Worm (Caenorhabditis elegans) whole organism, mixed stage, embryonic: Measurements from ENCODE around the gene ZK470.1.
A peak's percentile ranks its signal among the peaks of the same experiment; 100 is the strongest.

Experiments
- M03D4.4 ChIP-seq: sonication (generic microtip); optimal IDR thresholded peaks from 2 replicates; lab custom pipeline; 2017; ENCODE audit warnings: mild to moderate bottlenecking, missing genetic modification characterization, missing compliant biosample characterization
- bed-3 ChIP-seq: fragments of 200-800 bp; sonication (Bioruptor generic); optimal IDR thresholded peaks from 3 replicates; lab custom pipeline; 2018; ENCODE audit warnings: mild to moderate bottlenecking, missing genetic modification characterization, moderate library complexity, missing compliant biosample characterization
- blmp-1 ChIP-seq: fragments of 150-350 bp; optimal IDR thresholded peaks from 2 replicates; lab custom pipeline; 2014; ENCODE audit warnings: missing biosample characterization, missing genetic modification characterization
- ceh-39 ChIP-seq: fragments of 150-350 bp; optimal IDR thresholded peaks from 2 replicates; lab custom pipeline; 2014; ENCODE audit warnings: missing biosample characterization, missing genetic modification characterization
- ceh-43 ChIP-seq: fragments of 200-800 bp; sonication (Bioruptor generic); optimal IDR thresholded peaks from 2 replicates; lab custom pipeline; 2018; ENCODE audit warnings: mild to moderate bottlenecking, missing genetic modification characterization, moderate library complexity, missing compliant biosample characterization
- ceh-83 ChIP-seq: fragments of 200-800 bp; sonication (Bioruptor generic); optimal IDR thresholded peaks from 2 replicates; lab custom pipeline; 2018; ENCODE audit warnings: mild to moderate bottlenecking, missing genetic modification characterization, missing compliant biosample characterization
- ces-1 ChIP-seq: fragments of 150-350 bp; optimal IDR thresholded peaks from 2 replicates; lab custom pipeline; 2014; ENCODE audit warnings: missing biosample characterization, missing genetic modification reagents, missing genetic modification characterization
- cnd-1 ChIP-seq: fragments of 200-800 bp; sonication (Bioruptor generic); optimal IDR thresholded peaks from 2 replicates; lab custom pipeline; 2018; ENCODE audit warnings: mild to moderate bottlenecking, missing genetic modification characterization, missing compliant biosample characterization
- drap-1 ChIP-seq: fragments of 200-800 bp; sonication (Bioruptor generic); optimal IDR thresholded peaks from 3 replicates; lab custom pipeline; 2018; ENCODE audit warnings: mild to moderate bottlenecking, missing genetic modification characterization, missing compliant biosample characterization
- elt-1 ChIP-seq: sonication (generic microtip); optimal IDR thresholded peaks from 2 replicates; lab custom pipeline; 2017; ENCODE audit warnings: missing genetic modification characterization, mild to moderate bottlenecking, missing compliant biosample characterization, antibody characterized with exemption, moderate library complexity, borderline replicate concordance; ENCODE audit not compliant: insufficient read depth
- elt-3 ChIP-seq: fragments of 150-350 bp; optimal IDR thresholded peaks from 2 replicates; lab custom pipeline; 2014; ENCODE audit warnings: missing biosample characterization, missing genetic modification characterization
- flh-1 ChIP-seq: fragments of 200-800 bp; sonication (Bioruptor generic); optimal IDR thresholded peaks from 2 replicates; lab custom pipeline; 2018; ENCODE audit warnings: mild to moderate bottlenecking, missing genetic modification characterization, moderate library complexity, missing compliant biosample characterization
- ham-2 ChIP-seq: fragments of 200-800 bp; sonication (Bioruptor generic); optimal IDR thresholded peaks from 2 replicates; lab custom pipeline; 2018; ENCODE audit warnings: mild to moderate bottlenecking, missing genetic modification characterization, missing compliant biosample characterization
- lin-13 ChIP-seq: fragments of 150-350 bp; optimal IDR thresholded peaks from 2 replicates; lab custom pipeline; 2014; ENCODE audit warnings: missing biosample characterization, missing genetic modification characterization
- lin-32 ChIP-seq: fragments of 200-800 bp; sonication (Bioruptor generic); optimal IDR thresholded peaks from 2 replicates; lab custom pipeline; 2018; ENCODE audit warnings: mild to moderate bottlenecking, missing genetic modification characterization, missing compliant biosample characterization
- mab-5 ChIP-seq: fragments of 150-350 bp; optimal IDR thresholded peaks from 2 replicates; lab custom pipeline; 2014; ENCODE audit warnings: missing biosample characterization, missing genetic modification characterization
- mep-1 ChIP-seq: fragments of 150-350 bp; optimal IDR thresholded peaks from 2 replicates; lab custom pipeline; 2017; ENCODE audit warnings: missing biosample characterization, missing genetic modification reagents, missing genetic modification characterization, inconsistent platforms
- mls-2 ChIP-seq: sonication (generic microtip); optimal IDR thresholded peaks from 2 replicates; lab custom pipeline; 2016; ENCODE audit warnings: mild to moderate bottlenecking, missing genetic modification characterization, moderate library complexity, missing compliant biosample characterization
- nhr-12 ChIP-seq: fragments of 150-350 bp; optimal IDR thresholded peaks from 2 replicates; lab custom pipeline; 2014; ENCODE audit warnings: missing biosample characterization, missing genetic modification characterization
- nhr-2 ChIP-seq: fragments of 150-350 bp; optimal IDR thresholded peaks from 2 replicates; lab custom pipeline; 2014; ENCODE audit warnings: missing biosample characterization, missing genetic modification characterization
- nhr-237 ChIP-seq: fragments of 150-350 bp; optimal IDR thresholded peaks from 2 replicates; lab custom pipeline; 2014; ENCODE audit warnings: missing biosample characterization, missing genetic modification characterization
- nhr-28 ChIP-seq: fragments of 150-350 bp; optimal IDR thresholded peaks from 2 replicates; lab custom pipeline; 2014; ENCODE audit warnings: missing biosample characterization, missing genetic modification characterization
- nhr-76 ChIP-seq: sonication (generic microtip); optimal IDR thresholded peaks from 2 replicates; lab custom pipeline; 2017; ENCODE audit warnings: missing biosample characterization, missing genetic modification characterization
- pha-4 ChIP-seq: fragments of 150-350 bp; optimal IDR thresholded peaks from 2 replicates; lab custom pipeline; 2018; ENCODE audit warnings: missing biosample characterization, missing genetic modification reagents, missing genetic modification characterization
- sem-2 ChIP-seq: fragments of 200-800 bp; sonication (Bioruptor generic); optimal IDR thresholded peaks from 2 replicates; lab custom pipeline; 2018; ENCODE audit warnings: mild to moderate bottlenecking, missing genetic modification characterization, missing compliant biosample characterization
- snpc-4 ChIP-seq: fragments of 150-350 bp; optimal IDR thresholded peaks from 2 replicates; lab custom pipeline; 2014; ENCODE audit warnings: missing biosample characterization, missing genetic modification characterization
- tbx-8 ChIP-seq: fragments of 200-800 bp; sonication (Bioruptor generic); optimal IDR thresholded peaks from 2 replicates; lab custom pipeline; 2018; ENCODE audit warnings: mild to moderate bottlenecking, missing genetic modification characterization, moderate library complexity, missing compliant biosample characterization
- unc-120 ChIP-seq: sonication (generic microtip); optimal IDR thresholded peaks from 2 replicates; lab custom pipeline; 2017; ENCODE audit warnings: missing genetic modification characterization, missing compliant biosample characterization; ENCODE audit not compliant: poor library complexity, severe bottlenecking
- unc-39 ChIP-seq: fragments of 150-350 bp; optimal IDR thresholded peaks from 2 replicates; lab custom pipeline; 2014; ENCODE audit warnings: missing biosample characterization, missing genetic modification characterization
- unc-62 ChIP-seq: fragments of 150-350 bp; optimal IDR thresholded peaks from 2 replicates; lab custom pipeline; 2014; ENCODE audit warnings: missing biosample characterization, missing genetic modification reagents, missing genetic modification characterization
- zip-8 ChIP-seq: fragments of 150-350 bp; optimal IDR thresholded peaks from 2 replicates; lab custom pipeline; 2014; ENCODE audit warnings: missing biosample characterization, missing genetic modification characterization
- ztf-11 ChIP-seq: fragments of 150-350 bp; optimal IDR thresholded peaks from 2 replicates; lab custom pipeline; 2014; ENCODE audit warnings: missing biosample characterization, missing genetic modification characterization

ZK470.1 gene

ce11 chrX:4157896-4158295, 5.6 kb upstream of the ZK470.1 start (continued):
- no peak for TF ChIP-seq snpc-4 (tag; lab: Kevin White, UChicago)
- no peak for TF ChIP-seq flh-1
- TF ChIP-seq unc-62 (GFP tag; lab: Kevin White, UChicago), result peak; percentile 95
- TF ChIP-seq nhr-2, result peak; percentile 16
- no peak for TF ChIP-seq M03D4.4 (tag; lab: Kevin White, UChicago)
- no peak for TF ChIP-seq ceh-83 (GFP tag; lab: Kevin White, UChicago)
- no peak for TF ChIP-seq unc-39
- TF ChIP-seq ceh-39, result no peak
- TF ChIP-seq ces-1 (GFP tag; lab: Kevin White, UChicago), result peak; percentile 30
- no peak for TF ChIP-seq nhr-28 (tag; lab: Kevin White, UChicago)
- TF ChIP-seq zip-8 (tag; lab: Kevin White, UChicago), result no peak
- peak; percentile 32 for TF ChIP-seq drap-1 (GFP tag; lab: Kevin White, UChicago)

DNA sequence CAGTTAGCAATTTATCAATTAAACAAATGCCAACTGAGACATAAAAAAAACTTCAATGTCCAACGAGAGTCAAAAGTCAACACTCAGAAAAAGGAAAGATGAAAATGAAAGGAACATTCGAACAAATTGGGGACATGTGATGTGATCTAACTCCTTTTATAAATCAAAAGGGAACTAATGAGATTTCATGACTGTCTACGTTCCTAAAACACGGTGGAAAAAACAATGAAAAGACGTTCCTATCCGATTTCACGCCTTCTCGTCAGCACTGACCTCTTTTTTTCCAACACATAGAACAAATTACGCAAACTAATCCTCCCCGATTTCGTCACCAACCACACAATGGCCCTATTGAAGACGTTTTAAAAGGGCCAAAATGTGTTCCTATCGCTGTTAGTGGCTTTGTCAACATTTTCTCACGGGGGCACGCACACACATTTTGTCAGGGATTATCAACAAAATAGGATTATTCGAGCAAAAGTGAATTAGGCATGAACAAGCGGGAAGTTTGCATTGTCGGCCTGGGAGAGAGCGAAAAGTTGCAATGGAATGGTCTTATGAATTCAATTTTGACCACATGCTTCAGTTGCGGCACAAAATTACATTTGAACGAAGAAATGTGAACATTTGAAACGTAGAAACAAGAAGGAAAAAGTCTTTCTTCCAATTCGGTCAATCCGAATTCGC, 4.2 kb upstream of the ZK470.1 start:
- TF ChIP-seq elt-3 (tag; lab: Kevin White, UChicago) (no peak), ces-1 (GFP tag; lab: Kevin White, UChicago) (peak; percentile 90)

DNA sequence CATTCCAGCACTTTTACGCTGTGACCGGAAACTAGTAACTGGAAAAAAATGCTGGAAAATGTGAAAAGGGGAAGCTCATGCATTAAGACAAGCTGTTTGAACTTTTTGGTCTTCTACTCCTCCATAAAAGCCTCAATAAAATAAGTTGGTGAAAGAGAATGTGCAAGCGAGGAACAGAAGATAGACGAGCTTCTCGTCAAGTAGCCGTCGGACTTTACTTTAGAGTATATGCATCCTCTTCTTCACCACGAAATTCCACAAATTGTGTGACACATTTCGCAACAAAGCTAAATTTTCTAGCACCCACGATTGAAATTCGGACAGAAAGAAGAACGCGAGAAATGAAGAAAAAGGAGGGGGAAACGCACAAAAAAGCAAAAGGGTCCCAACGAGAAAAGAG, 3.6 kb upstream of the ZK470.1 start:
- no peak for TF ChIP-seq nhr-12 (tag; lab: Kevin White, UChicago)
- no peak for TF ChIP-seq nhr-76 (tag; lab: Kevin White, UChicago)
- no peak for TF ChIP-seq pha-4 (tag; lab: Kevin White, UChicago)
- TF ChIP-seq ham-2 (GFP tag; lab: Kevin White, UChicago), result no peak
- no peak for TF ChIP-seq unc-120
- TF ChIP-seq elt-3 (tag; lab: Kevin White, UChicago), result no peak
- TF ChIP-seq elt-1, result no peak
- no peak for TF ChIP-seq nhr-237 (tag; lab: Kevin White, UChicago)
- TF ChIP-seq sem-2 (GFP tag; lab: Kevin White, UChicago), result no peak
- no peak for TF ChIP-seq ztf-11 (tag; lab: Kevin White, UChicago)
- no peak for TF ChIP-seq unc-39
- no peak for TF ChIP-seq drap-1 (GFP tag; lab: Kevin White, UChicago)

ce11 chrX:4161938-4162337, 1.6 kb upstream of the ZK470.1 start:
- TF ChIP-seq ceh-39 (no peak), unc-62 (GFP tag; lab: Kevin White, UChicago) (no peak), mab-5 (no peak), zip-8 (tag; lab: Kevin White, UChicago) (no peak), ceh-83 (GFP tag; lab: Kevin White, UChicago) (no peak), sem-2 (GFP tag; lab: Kevin White, UChicago) (no peak), nhr-12 (tag; lab: Kevin White, UChicago) (no peak), bed-3 (GFP tag; lab: Kevin White, UChicago) (no peak), lin-32 (GFP tag; lab: Kevin White, UChicago) (no peak), unc-39 (no peak), ham-2 (GFP tag; lab: Kevin White, UChicago) (no peak), ceh-43 (GFP tag; lab: Kevin White, UChicago) (no peak), mep-1 (tag; lab: Kevin White, UChicago) (no peak), mls-2 (tag; lab: Kevin White, UChicago) (no peak), lin-13 (tag; lab: Kevin White, UChicago) (no peak), blmp-1 (tag; lab: Kevin White, UChicago) (no peak)

DNA sequence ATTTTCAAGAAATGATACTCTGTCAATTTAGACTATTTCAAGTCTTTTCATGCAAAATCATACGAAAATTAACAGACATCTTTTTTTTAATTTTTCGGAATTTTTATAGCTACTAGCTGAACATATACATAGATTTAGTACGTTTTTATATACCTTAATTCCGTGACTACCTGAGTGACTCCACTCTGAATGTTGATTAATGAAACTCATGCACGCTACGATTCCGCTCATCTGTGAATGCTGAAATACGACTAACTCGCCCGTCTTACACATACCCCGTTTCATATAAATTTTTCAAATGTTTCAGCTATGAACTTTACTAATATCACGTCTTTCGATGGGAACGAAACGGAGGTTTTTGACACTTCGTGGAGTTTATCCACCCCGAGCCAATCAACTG, 3.7 kb downstream of the ZK470.1 start, which contains the start of gene ZK470.14:
ZK470.14 (plus strand) TSS at position 301 of the 400 bp plus-strand sequence.
- TF ChIP-seq unc-120 (no peak), snpc-4 (tag; lab: Kevin White, UChicago) (no peak), ceh-83 (GFP tag; lab: Kevin White, UChicago) (no peak), cnd-1 (tag; lab: Kevin White, UChicago) (no peak), ces-1 (GFP tag; lab: Kevin White, UChicago) (no peak), lin-13 (tag; lab: Kevin White, UChicago) (no peak), nhr-76 (tag; lab: Kevin White, UChicago) (no peak), drap-1 (GFP tag; lab: Kevin White, UChicago) (no peak), nhr-237 (tag; lab: Kevin White, UChicago) (no peak), nhr-28 (tag; lab: Kevin White, UChicago) (no peak), mls-2 (tag; lab: Kevin White, UChicago) (no peak), tbx-8 (GFP tag; lab: Kevin White, UChicago) (no peak), M03D4.4 (tag; lab: Kevin White, UChicago) (no peak), flh-1 (no peak), lin-32 (GFP tag; lab: Kevin White, UChicago) (no peak), ztf-11 (tag; lab: Kevin White, UChicago) (no peak), pha-4 (tag; lab: Kevin White, UChicago) (no peak)
